Worm (Caenorhabditis elegans): ENCODE results near the gene snt-2.

Gene snt-2

DNA sequence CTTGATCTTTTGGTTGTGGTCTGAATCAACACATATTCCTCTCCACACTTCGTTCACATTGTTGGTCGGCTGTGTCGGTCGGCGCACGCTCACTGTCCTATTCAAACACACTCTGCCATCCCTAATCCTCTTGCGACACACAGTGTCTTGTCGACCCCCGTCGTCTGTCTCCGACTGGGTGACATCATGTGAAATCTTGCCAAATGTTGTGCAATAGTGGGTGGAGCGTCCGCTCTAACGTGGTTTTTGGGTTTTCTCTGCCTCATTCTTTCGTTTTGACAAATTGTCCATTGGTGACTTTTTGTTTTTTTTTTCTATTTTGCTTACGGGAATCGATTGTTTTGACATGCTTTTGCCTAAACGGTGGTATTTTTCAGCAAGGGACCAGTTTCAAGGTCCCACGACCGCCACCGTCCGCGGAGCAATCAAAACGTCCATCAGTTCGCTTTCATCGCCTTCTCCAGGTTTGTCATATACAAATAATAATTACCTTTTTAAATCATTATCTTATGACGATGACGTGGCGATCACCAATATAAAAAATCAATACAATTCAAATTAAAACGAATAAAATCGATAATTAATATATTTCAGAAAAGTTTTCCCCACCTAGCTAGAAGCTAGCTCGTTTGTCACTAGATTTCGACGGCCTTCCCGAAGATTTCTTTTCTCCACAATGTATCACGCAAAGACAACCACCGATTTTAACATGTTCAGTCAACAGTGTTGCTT, 40.3 kb upstream of the snt-2 start:
- TF ChIP-seq nhr-237 (tag; optimal IDR thresholded peaks at IDR 0.05), result peak; percentile 90
- no peak for TF ChIP-seq fkh-4 (tag; optimal IDR thresholded peaks at IDR 0.05; ENCODE audit: borderline replicate concordance)
- TF ChIP-seq unc-62 (GFP tag; optimal IDR thresholded peaks at IDR 0.05), result no peak
- peak; percentile 94 for TF ChIP-seq C16A3.4 (tag; optimal IDR thresholded peaks at IDR 0.05)
- TF ChIP-seq pag-3 (tag; optimal IDR thresholded peaks at IDR 0.05; ENCODE audit: borderline replicate concordance, insufficient read depth), result no peak
- TF ChIP-seq pqm-1 (tag; optimal IDR thresholded peaks at IDR 0.05), result peak; percentile 84
- TF ChIP-seq mdl-1 (tag; optimal IDR thresholded peaks at IDR 0.05), result peak in 1 of 2 experiments; percentile 97
- TF ChIP-seq lin-13 (GFP tag; optimal IDR thresholded peaks at IDR 0.05), result peak; percentile 91
- no peak for TF ChIP-seq nhr-12 (tag; optimal IDR thresholded peaks at IDR 0.05)
- TF ChIP-seq ama-1 (optimal IDR thresholded peaks at IDR 0.05), result peak; percentile 80
- no peak for TF ChIP-seq vab-15 (tag; optimal IDR thresholded peaks at IDR 0.05)
- peak; percentile 99 for TF ChIP-seq lin-14 (GFP tag; optimal IDR thresholded peaks at IDR 0.05)
- TF ChIP-seq hlh-17 (GFP tag; optimal IDR thresholded peaks at IDR 0.05; ENCODE audit: borderline replicate concordance), result no peak
- peak; percentile 80 for TF ChIP-seq snpc-4 (tag; optimal IDR thresholded peaks at IDR 0.05)
- TF ChIP-seq lin-15B (tag; optimal IDR thresholded peaks at IDR 0.05), result no peak
- peak; percentile 95 for TF ChIP-seq jun-1 (tag; optimal IDR thresholded peaks at IDR 0.05)
- peak; percentile 79 to 90 for TF ChIP-seq efl-1 (optimal IDR thresholded peaks at IDR 0.05)
- TF ChIP-seq efl-1 (GFP tag; optimal IDR thresholded peaks at IDR 0.05 in 1 of 2), result peak; percentile 69 to 96
- TF ChIP-seq lin-39 (tag; optimal IDR thresholded peaks at IDR 0.05), result no peak
- no peak; the same call in 1 of the 2 replicates for TF ChIP-seq unc-98 (GFP tag; IDR thresholded peaks at IDR 0.05)
- no peak for TF ChIP-seq C34B4.2 (tag; optimal IDR thresholded peaks at IDR 0.05)
- peak; percentile 81 to 95 for TF ChIP-seq lsy-2 (tag; optimal IDR thresholded peaks at IDR 0.05)
- TF ChIP-seq sptf-1 (tag; optimal IDR thresholded peaks at IDR 0.05), result no peak
- peak; percentile 67 to 68 (median 67) for TF ChIP-seq dpl-1 (GFP tag; optimal IDR thresholded peaks at IDR 0.05)
- no peak for TF ChIP-seq sox-4 (tag; optimal IDR thresholded peaks at IDR 0.05)
- TF ChIP-seq skn-1 (tag; optimal IDR thresholded peaks at IDR 0.05), result peak; percentile 96
- peak; percentile 94 for TF ChIP-seq fkh-8 (tag; optimal IDR thresholded peaks at IDR 0.05)
- no peak for TF ChIP-seq grh-1 (GFP tag; IDR thresholded peaks at IDR 0.05)
- TF ChIP-seq ces-1 (GFP tag; optimal IDR thresholded peaks at IDR 0.05), result no peak
- peak; percentile 32 for TF ChIP-seq F16B12.6 (tag; optimal IDR thresholded peaks at IDR 0.05)
- TF ChIP-seq tlp-1 (tag; optimal IDR thresholded peaks at IDR 0.05), result no peak
- peak; percentile 12 for TF ChIP-seq lir-3 (tag; optimal IDR thresholded peaks at IDR 0.05; ENCODE audit: poor library complexity)
- peak; percentile 74 to 78 for TF ChIP-seq egl-27 (tag; optimal IDR thresholded peaks at IDR 0.05)
- TF ChIP-seq snu-23 (GFP tag; optimal IDR thresholded peaks at IDR 0.05), result peak; percentile 95
- peak; percentile 78 for TF ChIP-seq irx-1 (tag; optimal IDR thresholded peaks at IDR 0.05)
- TF ChIP-seq Y116A8C.19 (tag; optimal IDR thresholded peaks at IDR 0.05; ENCODE audit: borderline replicate concordance), result no peak
- peak; percentile 92 for TF ChIP-seq zip-4 (GFP tag; optimal IDR thresholded peaks at IDR 0.05)
- TF ChIP-seq ztf-11 (tag; optimal IDR thresholded peaks at IDR 0.05), result peak in 1 of 2 experiments; percentile 11
- TF ChIP-seq ztf-4 (tag; optimal IDR thresholded peaks at IDR 0.05), result peak; percentile 37
- no peak for TF ChIP-seq zag-1 (tag; optimal IDR thresholded peaks at IDR 0.05)
- TF ChIP-seq unc-30 (tag; optimal IDR thresholded peaks at IDR 0.05), result no peak
- no peak for TF ChIP-seq mef-2 (tag; optimal IDR thresholded peaks at IDR 0.05)
- peak; percentile 97 for TF ChIP-seq nhr-85 (tag)
- TF ChIP-seq aha-1 (tag; optimal IDR thresholded peaks at IDR 0.05), result no peak
- no peak for TF ChIP-seq nhr-28 (tag; optimal IDR thresholded peaks at IDR 0.05)
- TF ChIP-seq hlh-4 (tag; optimal IDR thresholded peaks at IDR 0.05), result no peak
- peak; percentile 56 for TF ChIP-seq hpl-2 (GFP tag; optimal IDR thresholded peaks at IDR 0.05)
- peak; percentile 84 for TF ChIP-seq nhr-11 (tag; optimal IDR thresholded peaks at IDR 0.05)
- peak; percentile 83 for TF ChIP-seq isw-1 (GFP tag; IDR thresholded peaks at IDR 0.05)
- TF ChIP-seq unc-130 (tag; optimal IDR thresholded peaks at IDR 0.05), result peak; percentile 80
- TF ChIP-seq C04F5.9 (tag; optimal IDR thresholded peaks at IDR 0.05), result no peak
- TF ChIP-seq mep-1 (tag; optimal IDR thresholded peaks at IDR 0.05), result peak; percentile 93
- TF ChIP-seq swsn-7 (tag; optimal IDR thresholded peaks at IDR 0.05), result peak; percentile 93
